Worm (Caenorhabditis elegans) whole organism, mixed stage, embryonic: ENCODE results near the gene atrn-1.

Source experiments
- blmp-1 ChIP-seq: fragments of 150-350 bp; optimal IDR thresholded peaks from 2 replicates; lab custom pipeline; 2014; ENCODE audit warnings: missing biosample characterization, missing genetic modification characterization
- ceh-43 ChIP-seq: fragments of 200-800 bp; sonication (Bioruptor generic); optimal IDR thresholded peaks from 2 replicates; lab custom pipeline; 2018; ENCODE audit warnings: mild to moderate bottlenecking, missing genetic modification characterization, moderate library complexity, missing compliant biosample characterization
- elt-3 ChIP-seq: fragments of 150-350 bp; optimal IDR thresholded peaks from 2 replicates; lab custom pipeline; 2014; ENCODE audit warnings: missing biosample characterization, missing genetic modification characterization
- ham-2 ChIP-seq: fragments of 200-800 bp; sonication (Bioruptor generic); optimal IDR thresholded peaks from 2 replicates; lab custom pipeline; 2018; ENCODE audit warnings: mild to moderate bottlenecking, missing genetic modification characterization, missing compliant biosample characterization
- lsy-2 ChIP-seq: fragments of 150-350 bp; optimal IDR thresholded peaks from 2 replicates; lab custom pipeline; 2014; ENCODE audit warnings: missing biosample characterization, missing genetic modification characterization
- nhr-2 ChIP-seq: fragments of 150-350 bp; optimal IDR thresholded peaks from 2 replicates; lab custom pipeline; 2014; ENCODE audit warnings: missing biosample characterization, missing genetic modification characterization
- pha-4 ChIP-seq: fragments of 150-350 bp; optimal IDR thresholded peaks from 2 replicates; lab custom pipeline; 2018; ENCODE audit warnings: missing biosample characterization, missing genetic modification reagents, missing genetic modification characterization
- sptf-1 ChIP-seq: sonication (generic microtip); optimal IDR thresholded peaks from 2 replicates; lab custom pipeline; 2017; ENCODE audit warnings: mild to moderate bottlenecking, missing genetic modification characterization, moderate library complexity, missing compliant biosample characterization
- unc-62 ChIP-seq: fragments of 150-350 bp; optimal IDR thresholded peaks from 2 replicates; lab custom pipeline; 2014; ENCODE audit warnings: missing biosample characterization, missing genetic modification reagents, missing genetic modification characterization

ce11 chrX:14761021-14761420, 49.6 kb downstream of the atrn-1 start, which contains the start of gene C05G5.5:
- TF ChIP-seq elt-3 (no peak), pha-4 (tag; lab: Kevin White, UChicago) (no peak), nhr-2 (tag; lab: Kevin White, UChicago) (no peak), blmp-1 (no peak), ceh-43 (GFP tag; lab: Kevin White, UChicago) (no peak), lsy-2 (tag; lab: Kevin White, UChicago) (no peak), ham-2 (GFP tag; lab: Kevin White, UChicago) (no peak), sptf-1 (tag; lab: Kevin White, UChicago) (no peak), unc-62 (GFP tag; lab: Kevin White, UChicago) (no peak)
